Fruit fly (Drosophila melanogaster): ENCODE data around the gene Acp62F.
A peak's percentile ranks its signal among the peaks of the same experiment; 100 is the strongest.

Gene Acp62F

DNA sequence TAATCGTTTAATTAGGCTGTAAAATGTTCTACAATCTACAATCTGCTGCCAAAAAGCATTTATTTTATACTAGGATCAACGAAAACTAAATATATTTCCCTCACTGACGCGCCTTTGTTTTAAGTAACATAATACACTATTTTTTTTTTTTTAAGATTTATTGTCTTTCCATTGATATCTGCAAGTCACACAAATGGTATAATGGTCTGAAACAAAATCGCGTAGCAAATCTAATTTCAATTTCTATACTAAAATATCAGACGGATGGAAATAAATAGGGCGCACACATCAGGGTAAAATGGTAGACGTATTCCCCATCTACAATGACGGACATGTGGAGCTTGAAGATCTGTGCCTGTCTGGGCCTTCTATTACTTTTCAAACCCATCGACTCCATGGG lies at the start of gene Acp62F:
Acp62F (plus strand) TSS at position 301 of the 400 bp plus-strand sequence.
- TF ChIP-seq noc (tag; optimal IDR thresholded peaks at IDR 0.05): no peak

DNA sequence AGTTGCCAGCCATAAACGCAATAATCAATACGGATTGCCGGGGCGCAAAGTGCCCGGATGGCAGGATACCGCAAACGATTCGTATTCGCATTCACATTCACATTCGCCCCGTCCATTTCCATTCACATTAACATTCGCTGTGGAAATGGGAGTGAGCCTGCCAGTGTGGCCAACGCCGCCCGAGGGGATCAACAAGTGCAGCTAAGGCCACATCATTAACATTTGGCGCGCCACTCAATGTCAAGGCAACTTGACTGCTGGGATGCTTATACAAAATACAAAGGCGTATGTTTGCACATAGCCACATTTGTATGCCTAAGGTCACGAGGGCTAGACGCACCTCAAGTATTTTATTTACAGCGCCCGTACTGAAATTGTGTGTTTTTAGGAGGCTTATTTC lies 37.1 kb upstream of the Acp62F start:
- TF ChIP-seq noc (tag; optimal IDR thresholded peaks at IDR 0.05): no peak

DNA sequence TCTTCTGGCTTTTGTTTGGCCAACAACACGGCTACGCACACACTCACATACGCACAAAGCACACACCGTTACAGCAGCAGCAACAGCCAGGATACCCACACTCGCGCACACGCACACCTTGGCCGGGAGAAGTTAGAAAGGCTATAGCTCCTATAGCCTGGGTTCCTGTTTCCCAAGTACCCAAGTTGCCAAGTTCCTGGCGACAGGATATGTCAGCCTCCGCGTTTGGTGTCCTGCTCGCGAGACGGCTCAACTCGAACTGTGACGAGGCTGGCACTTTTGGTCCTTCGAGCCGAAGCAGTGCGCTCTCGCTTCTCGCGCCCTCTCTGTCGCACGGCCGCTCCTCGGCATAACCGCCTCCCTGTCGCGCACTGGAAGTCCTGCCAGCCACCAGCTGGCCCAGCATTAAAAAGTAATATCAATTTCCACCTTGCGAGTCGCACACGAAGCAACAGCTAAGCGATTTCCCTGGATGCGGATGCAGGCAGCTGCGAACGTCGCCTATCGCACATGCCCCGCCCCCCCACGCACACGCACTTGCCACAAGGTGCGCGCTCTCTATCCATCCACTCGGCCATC lies 28.0 kb upstream of the Acp62F start, which contains the start of gene Fife:
Fife (minus strand) TSS at position 229 of the 579 bp plus-strand sequence.
- no peak for TF ChIP-seq noc (tag; optimal IDR thresholded peaks at IDR 0.05)

DNA sequence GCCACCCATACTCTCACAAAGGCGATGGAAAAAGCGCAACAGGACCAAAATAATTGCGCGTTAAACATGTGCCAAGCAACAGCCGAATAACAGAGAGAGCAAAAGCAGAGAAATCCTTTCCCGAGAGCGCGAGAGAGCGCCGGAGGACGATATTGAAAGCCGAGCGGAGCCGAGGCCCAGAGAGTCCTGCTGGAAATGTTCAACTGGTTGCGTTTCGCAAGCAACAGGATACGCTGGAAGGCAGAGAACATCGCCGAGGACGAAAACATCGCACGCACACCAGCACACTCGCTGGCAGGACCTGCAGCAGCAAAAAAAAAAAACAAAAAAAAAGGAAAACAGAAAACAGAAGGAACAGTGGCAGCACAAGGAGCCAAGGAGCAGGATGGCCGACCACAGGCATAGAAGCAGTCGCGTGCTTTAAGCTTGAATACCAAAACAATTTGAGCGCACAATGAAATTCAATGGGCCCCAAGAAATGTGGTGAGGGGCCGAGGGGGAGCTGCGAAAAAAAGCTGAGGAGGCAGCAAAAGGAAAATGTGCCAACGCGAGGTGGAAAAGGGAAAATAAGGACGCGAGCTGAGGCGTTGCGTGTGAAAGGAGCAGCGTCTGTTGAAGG lies 26.8 kb upstream of the Acp62F start:
- no peak for TF ChIP-seq noc (tag; optimal IDR thresholded peaks at IDR 0.05)

- TF ChIP-seq noc (tag; optimal IDR thresholded peaks at IDR 0.05): no peak
Observed at dm6 chr3L:2727023-2727422, 12.5 kb upstream of the Acp62F start.

DNA sequence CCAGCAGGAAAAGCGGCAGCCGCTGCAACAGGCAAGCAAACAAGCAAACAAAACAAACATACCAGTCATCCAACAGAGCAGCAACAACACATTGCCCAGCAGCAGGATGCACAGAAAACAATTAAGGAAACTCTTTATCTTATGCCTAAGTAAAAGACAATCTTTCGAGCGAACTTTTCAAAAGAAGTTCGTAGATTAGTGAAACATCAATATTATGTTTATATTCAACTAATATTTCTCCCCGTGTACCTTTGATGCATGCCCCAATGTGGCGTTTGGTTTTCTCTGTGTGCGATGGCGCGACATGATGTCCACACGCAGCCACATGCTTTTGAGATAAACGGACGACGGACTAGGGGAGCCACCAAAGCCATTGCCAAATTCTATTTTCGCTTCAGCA lies 8.6 kb upstream of the Acp62F start:
- no peak for TF ChIP-seq noc (tag; optimal IDR thresholded peaks at IDR 0.05)

DNA sequence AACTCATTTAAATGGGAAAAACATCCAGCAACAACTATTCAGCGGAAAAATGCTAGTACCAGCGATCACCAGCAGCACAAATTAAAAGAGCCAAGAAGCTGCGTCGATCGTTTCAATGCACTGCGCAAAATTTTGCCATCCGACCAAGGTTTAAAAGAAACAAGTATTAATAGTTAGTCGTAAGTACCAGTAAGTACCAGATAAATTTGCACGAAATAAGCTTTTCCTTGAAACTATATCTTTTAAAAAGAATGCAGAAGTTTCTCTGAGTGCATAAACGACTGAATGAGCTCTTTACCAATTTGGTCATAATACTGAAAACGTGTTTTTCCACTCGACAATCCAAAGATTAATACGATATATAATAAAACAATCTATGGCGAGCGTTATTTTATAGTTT lies 6.3 kb upstream of the Acp62F start:
- peak; percentile 45 for TF ChIP-seq noc (tag; optimal IDR thresholded peaks at IDR 0.05)

dm6 chr3L:2734363-2735160 lies 5.0 kb upstream of the Acp62F start:
- no peak for TF ChIP-seq noc (tag; optimal IDR thresholded peaks at IDR 0.05)

DNA sequence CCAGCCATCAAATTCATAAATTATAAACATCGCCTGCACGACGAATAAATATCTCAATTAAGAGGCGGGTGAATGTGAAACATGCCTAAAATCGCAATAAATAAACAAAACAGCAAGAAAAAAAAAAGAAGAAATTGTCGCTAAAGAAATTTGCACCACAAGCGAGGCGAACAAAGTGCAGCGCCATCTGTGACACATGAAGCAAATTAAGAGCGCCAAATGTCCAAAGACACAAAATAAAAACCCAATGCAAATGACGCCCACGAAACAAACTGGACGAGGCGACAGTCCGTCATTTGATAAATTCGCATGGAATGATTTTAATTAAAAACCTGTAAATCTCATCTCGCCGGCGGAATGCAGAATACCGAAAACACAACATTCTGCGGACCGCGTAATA lies 4.2 kb downstream of the Acp62F start:
- TF ChIP-seq noc (tag; optimal IDR thresholded peaks at IDR 0.05): no peak

DNA sequence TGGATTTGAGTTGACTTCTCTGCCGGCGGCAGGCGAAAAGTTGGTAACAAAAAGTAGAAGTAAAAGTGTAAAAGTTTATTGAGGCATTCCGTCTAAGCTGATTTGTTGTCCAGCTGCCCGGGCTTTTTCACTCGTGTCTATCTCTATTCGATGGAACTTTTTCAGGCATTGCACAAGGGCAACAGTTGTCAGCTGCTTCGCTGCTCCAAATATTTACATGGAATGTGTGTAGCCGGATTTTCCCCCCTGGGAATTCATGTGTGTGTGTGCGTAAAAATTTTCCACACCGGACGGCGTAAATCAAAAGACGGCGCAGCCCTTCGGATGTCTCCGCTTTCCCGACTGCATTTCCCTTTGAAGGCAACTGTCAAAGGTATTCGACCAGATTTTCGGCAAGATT lies 5.4 kb downstream of the Acp62F start:
- TF ChIP-seq noc (tag; optimal IDR thresholded peaks at IDR 0.05): no peak

- no peak for TF ChIP-seq noc (tag; optimal IDR thresholded peaks at IDR 0.05)
Observed at dm6 chr3L:2745698-2746410, 6.3 kb downstream of the Acp62F start.

dm6 chr3L:2748359-2748758 lies 8.8 kb downstream of the Acp62F start:
- TF ChIP-seq noc (tag; optimal IDR thresholded peaks at IDR 0.05): no peak

dm6 chr3L:2762122-2762521 lies 22.6 kb downstream of the Acp62F start:
- no peak for TF ChIP-seq noc (tag; optimal IDR thresholded peaks at IDR 0.05)

DNA sequence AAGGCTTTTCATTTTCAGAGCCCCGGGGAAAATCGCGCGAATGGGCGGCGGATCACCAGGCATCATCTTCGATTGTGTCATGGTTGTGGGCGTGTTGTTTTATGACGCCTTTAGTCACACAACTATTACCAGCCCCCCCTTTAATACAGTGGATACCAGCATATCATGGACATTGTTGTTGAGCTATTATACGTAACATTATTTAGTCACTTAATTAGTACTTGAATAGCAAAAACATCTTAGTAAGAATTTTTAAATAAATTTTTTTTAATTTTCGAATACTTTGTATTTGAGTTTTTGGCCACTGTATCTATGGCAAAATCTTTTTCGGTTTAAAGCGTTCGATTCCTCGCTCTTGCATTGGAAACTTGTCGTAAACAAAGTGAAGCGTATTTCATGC lies 24.2 kb downstream of the Acp62F start:
- TF ChIP-seq noc (tag; optimal IDR thresholded peaks at IDR 0.05): no peak

dm6 chr3L:2765013-2765738 lies 25.6 kb downstream of the Acp62F start:
- TF ChIP-seq noc (tag; optimal IDR thresholded peaks at IDR 0.05): no peak

dm6 chr3L:2765794-2766268 lies 26.3 kb downstream of the Acp62F start:
- no peak for TF ChIP-seq noc (tag; optimal IDR thresholded peaks at IDR 0.05)
